Worm (Caenorhabditis elegans) whole organism, mixed stage, embryonic: ENCODE measurements around the gene srbc-57.

ENCODE experiments used
- ces-1 ChIP-seq: fragments of 150-350 bp; optimal IDR thresholded peaks from 2 replicates; lab custom pipeline; 2014; ENCODE audit warnings: missing biosample characterization, missing genetic modification reagents, missing genetic modification characterization
- elt-3 ChIP-seq: fragments of 150-350 bp; optimal IDR thresholded peaks from 2 replicates; lab custom pipeline; 2014; ENCODE audit warnings: missing biosample characterization, missing genetic modification characterization
- ham-2 ChIP-seq: fragments of 200-800 bp; sonication (Bioruptor generic); optimal IDR thresholded peaks from 2 replicates; lab custom pipeline; 2018; ENCODE audit warnings: mild to moderate bottlenecking, missing genetic modification characterization, missing compliant biosample characterization
- lin-13 ChIP-seq: fragments of 150-350 bp; optimal IDR thresholded peaks from 2 replicates; lab custom pipeline; 2014; ENCODE audit warnings: missing biosample characterization, missing genetic modification characterization
- lsy-2 ChIP-seq: fragments of 150-350 bp; optimal IDR thresholded peaks from 2 replicates; lab custom pipeline; 2014; ENCODE audit warnings: missing biosample characterization, missing genetic modification characterization
- nhr-237 ChIP-seq: fragments of 150-350 bp; optimal IDR thresholded peaks from 2 replicates; lab custom pipeline; 2014; ENCODE audit warnings: missing biosample characterization, missing genetic modification characterization
- nhr-28 ChIP-seq: fragments of 150-350 bp; optimal IDR thresholded peaks from 2 replicates; lab custom pipeline; 2014; ENCODE audit warnings: missing biosample characterization, missing genetic modification characterization
- unc-39 ChIP-seq: fragments of 150-350 bp; optimal IDR thresholded peaks from 2 replicates; lab custom pipeline; 2014; ENCODE audit warnings: missing biosample characterization, missing genetic modification characterization
- ztf-11 ChIP-seq: fragments of 150-350 bp; optimal IDR thresholded peaks from 2 replicates; lab custom pipeline; 2014; ENCODE audit warnings: missing biosample characterization, missing genetic modification characterization

- TF ChIP-seq nhr-28 (tag; lab: Kevin White, UChicago) (no peak), ces-1 (GFP tag; lab: Kevin White, UChicago) (no peak), lsy-2 (no peak), ztf-11 (tag; lab: Kevin White, UChicago) (no peak), lin-13 (tag; lab: Kevin White, UChicago) (no peak), nhr-237 (tag; lab: Kevin White, UChicago) (no peak), elt-3 (tag; lab: Kevin White, UChicago) (no peak), ham-2 (GFP tag; lab: Kevin White, UChicago) (no peak), unc-39 (no peak)
Observed at ce11 chrV:477664-478212, 9.4 kb upstream of the srbc-57 start, which contains the start of gene nhr-55.
